Worm (Caenorhabditis elegans) whole organism, L4 larva: ENCODE measurements around the gene B0035.22.

Experiments
- F37D6.2 ChIP-seq: sonication (generic microtip); optimal IDR thresholded peaks from 2 replicates; lab custom pipeline; 2016; ENCODE audit warnings: mild to moderate bottlenecking, missing genetic modification characterization, missing compliant biosample characterization
- F49E8.2 ChIP-seq: sonication (generic microtip); optimal IDR thresholded peaks from 2 replicates; lab custom pipeline; 2016; ENCODE audit warnings: missing compliant biosample characterization, mild to moderate bottlenecking, missing genetic modification characterization, borderline replicate concordance
- T20F7.1 ChIP-seq: fragments of 200-800 bp; sonication (Bioruptor generic); optimal IDR thresholded peaks from 2 replicates; lab custom pipeline; 2018; ENCODE audit warnings: mild to moderate bottlenecking, missing genetic modification characterization, missing compliant biosample characterization
- ama-1 ChIP-seq: fragments of 150-350 bp; optimal IDR thresholded peaks from 2 replicates; lab custom pipeline; 2014; ENCODE audit warnings: inconsistent platforms, mixed read lengths
- arid-1 ChIP-seq: fragments of 200-800 bp; sonication (Bioruptor generic); conservative IDR thresholded peaks from 2 replicates; pipeline ENCODE4 v1.3.6; 2022; ENCODE audit warnings: missing genetic modification reagents, missing genetic modification characterization, missing compliant biosample characterization
- ceh-28 ChIP-seq: fragments of 150-350 bp; optimal IDR thresholded peaks from 2 replicates; lab custom pipeline; 2014; ENCODE audit warnings: missing biosample characterization, missing genetic modification reagents, missing genetic modification characterization
- ceh-32 ChIP-seq: sonication (generic microtip); optimal IDR thresholded peaks from 2 replicates; lab custom pipeline; 2016; ENCODE audit warnings: mild to moderate bottlenecking, missing genetic modification characterization, missing compliant biosample characterization; ENCODE audit not compliant: poor library complexity
- daf-12 ChIP-seq: fragments of 150-350 bp; optimal IDR thresholded peaks from 2 replicates; lab custom pipeline; 2014; ENCODE audit warnings: missing biosample characterization, missing genetic modification reagents, missing genetic modification characterization
- daf-16 ChIP-seq, 3 experiments: sonication (generic microtip); optimal IDR thresholded peaks; 2 replicates each; lab custom pipeline; 2016 to 2017; ENCODE audit warnings: missing genetic modification characterization in 3 of 3, missing genetic modification reagents in 3 of 3, mild to moderate bottlenecking in 2 of 3, missing compliant biosample characterization in 2 of 3, missing biosample characterization in 1 of 3, moderate library complexity in 1 of 3
- daf-19 ChIP-seq: fragments of 200-800 bp; sonication (Bioruptor generic); conservative IDR thresholded peaks from 2 replicates; pipeline ENCODE4 v1.3.6; 2022; ENCODE audit warnings: missing genetic modification characterization, missing compliant biosample characterization
- dmd-6 ChIP-seq: fragments of 200-800 bp; sonication (Bioruptor generic); IDR thresholded peaks from 2 replicates; pipeline ENCODE4 v1.3.6; 2022; ENCODE audit warnings: missing genetic modification reagents, missing genetic modification characterization, missing compliant biosample characterization
- dmd-8 ChIP-seq: fragments of 200-800 bp; sonication (Bioruptor generic); IDR thresholded peaks from 2 replicates; pipeline ENCODE4 v1.3.6; 2022; ENCODE audit warnings: missing genetic modification characterization, missing compliant biosample characterization
- dve-1 ChIP-seq: sonication (generic microtip); optimal IDR thresholded peaks from 2 replicates; lab custom pipeline; 2017; ENCODE audit warnings: antibody characterized with exemption, mild to moderate bottlenecking, missing genetic modification characterization, missing compliant biosample characterization; ENCODE audit not compliant: insufficient read depth
- hif-1 ChIP-seq, 2 experiments: sonication (generic microtip); optimal IDR thresholded peaks; 2 replicates each; lab custom pipeline; 2016 to 2017; ENCODE audit warnings: missing compliant biosample characterization in 2 of 2, missing genetic modification characterization in 2 of 2, missing genetic modification reagents in 2 of 2, missing genotype in 2 of 2, mild to moderate bottlenecking in 1 of 2
- hlh-30 ChIP-seq: sonication (generic microtip); optimal IDR thresholded peaks from 2 replicates; lab custom pipeline; 2017; ENCODE audit warnings: antibody characterized with exemption, mild to moderate bottlenecking, missing genetic modification characterization, missing compliant biosample characterization; ENCODE audit not compliant: insufficient read depth
- hmg-1.1 ChIP-seq: fragments of 200-800 bp; sonication (Bioruptor generic); IDR thresholded peaks from 2 replicates; pipeline ENCODE4 v1.3.6; 2022; ENCODE audit warnings: missing genetic modification reagents, missing genetic modification characterization, missing compliant biosample characterization
- jun-1 ChIP-seq: fragments of 150-350 bp; optimal IDR thresholded peaks from 2 replicates; lab custom pipeline; 2014; ENCODE audit warnings: missing biosample characterization, missing genetic modification reagents, missing genetic modification characterization
- lim-7 ChIP-seq: fragments of 200-800 bp; sonication (Bioruptor generic); IDR thresholded peaks from 2 replicates; pipeline ENCODE4 v1.3.6; 2022; ENCODE audit warnings: missing genetic modification characterization, missing compliant biosample characterization
- lin-1 ChIP-seq: fragments of 200-800 bp; sonication (Bioruptor generic); IDR thresholded peaks from 2 replicates; pipeline ENCODE4 v1.3.6; 2022; ENCODE audit warnings: missing genetic modification reagents, missing genetic modification characterization, missing compliant biosample characterization
- lin-13 ChIP-seq: fragments of 150-350 bp; optimal IDR thresholded peaks from 2 replicates; lab custom pipeline; 2014; ENCODE audit warnings: missing biosample characterization, missing genetic modification reagents, missing genetic modification characterization
- lin-29 ChIP-seq: fragments of 200-800 bp; sonication (Bioruptor generic); IDR thresholded peaks from 2 replicates; pipeline ENCODE4 v1.3.6; 2022; ENCODE audit warnings: missing genetic modification reagents, missing genetic modification characterization, missing compliant biosample characterization
- lin-38 ChIP-seq: fragments of 200-800 bp; sonication (Bioruptor generic); IDR thresholded peaks from 2 replicates; pipeline ENCODE4 v1.3.6; 2022; ENCODE audit warnings: missing genetic modification reagents, missing genetic modification characterization, missing compliant biosample characterization
- lsy-2 ChIP-seq, 2 experiments: fragments of 150-350 bp in 1 of 2; sonication (generic microtip) in 1 of 2; optimal IDR thresholded peaks; 2 replicates each; lab custom pipeline; 2014 to 2017; ENCODE audit warnings: missing biosample characterization in 2 of 2, missing genetic modification characterization in 2 of 2
- madf-9 ChIP-seq: fragments of 200-800 bp; sonication (Bioruptor generic); conservative IDR thresholded peaks from 2 replicates; pipeline ENCODE4 v1.3.6; 2022; ENCODE audit warnings: missing genetic modification reagents, missing genetic modification characterization, missing compliant biosample characterization
- mxl-3 ChIP-seq: fragments of 200-800 bp; sonication (Bioruptor generic); optimal IDR thresholded peaks from 2 replicates; lab custom pipeline; 2018; ENCODE audit warnings: mild to moderate bottlenecking, missing genetic modification characterization, missing compliant biosample characterization
- nhr-10 ChIP-seq: fragments of 150-350 bp; optimal IDR thresholded peaks from 2 replicates; lab custom pipeline; 2014; ENCODE audit warnings: missing biosample characterization, missing genetic modification characterization
- nhr-11 ChIP-seq: fragments of 150-350 bp; optimal IDR thresholded peaks from 2 replicates; lab custom pipeline; 2014; ENCODE audit warnings: missing biosample characterization, missing genetic modification characterization
- nhr-25 ChIP-seq: sonication (generic microtip); optimal IDR thresholded peaks from 2 replicates; lab custom pipeline; 2017; ENCODE audit warnings: missing genetic modification characterization, mild to moderate bottlenecking, missing compliant biosample characterization, antibody characterized with exemption, moderate library complexity, borderline replicate concordance; ENCODE audit not compliant: insufficient read depth
- nhr-48 ChIP-seq: sonication (generic microtip); optimal IDR thresholded peaks from 2 replicates; lab custom pipeline; 2016; ENCODE audit warnings: mild to moderate bottlenecking, missing genetic modification characterization, missing compliant biosample characterization
- pha-4 ChIP-seq, 2 experiments: fragments of 150-350 bp in 1 of 2; fragments of 200-800 bp in 1 of 2; sonication (Bioruptor generic) in 1 of 2; IDR thresholded peaks in 1 of 2; optimal IDR thresholded peaks in 1 of 2; 2 replicates each; pipeline versions ENCODE4 v1.3.6 to Lab custom; 2014 to 2022; ENCODE audit warnings: missing genetic modification characterization in 2 of 2, missing genetic modification reagents in 2 of 2, missing biosample characterization in 1 of 2, missing compliant biosample characterization in 1 of 2
- pqm-1 ChIP-seq: sonication (generic microtip); optimal IDR thresholded peaks from 2 replicates; lab custom pipeline; 2017; ENCODE audit warnings: missing biosample characterization, missing genetic modification characterization
- rbr-2 ChIP-seq: sonication (generic microtip); optimal IDR thresholded peaks from 2 replicates; lab custom pipeline; 2016; ENCODE audit warnings: missing genotype, missing genetic modification characterization, missing compliant biosample characterization
- sdz-12 ChIP-seq: fragments of 200-800 bp; sonication (Bioruptor generic); optimal IDR thresholded peaks from 2 replicates; lab custom pipeline; 2018; ENCODE audit warnings: mild to moderate bottlenecking, missing genetic modification characterization, missing compliant biosample characterization
- set-16 ChIP-seq: fragments of 200-800 bp; sonication (Bioruptor generic); IDR thresholded peaks from 2 replicates; pipeline ENCODE4 v1.3.6; 2022; ENCODE audit warnings: missing genetic modification reagents, missing genetic modification characterization, missing compliant biosample characterization
- snpc-1.2 ChIP-seq: fragments of 200-800 bp; sonication (Bioruptor generic); IDR thresholded peaks from 2 replicates; pipeline ENCODE4 v1.3.6; 2022; ENCODE audit warnings: missing genetic modification reagents, missing genetic modification characterization, missing compliant biosample characterization
- snpc-4 ChIP-seq: fragments of 150-350 bp; optimal IDR thresholded peaks from 2 replicates; lab custom pipeline; 2014; ENCODE audit warnings: missing biosample characterization, missing genetic modification characterization
- tra-1 ChIP-seq: fragments of 200-800 bp; sonication (Bioruptor generic); IDR thresholded peaks from 2 replicates; pipeline ENCODE4 v1.3.6; 2022; ENCODE audit warnings: missing genetic modification reagents, missing genetic modification characterization, missing compliant biosample characterization
- unc-62 ChIP-seq, 3 experiments: fragments of 150-350 bp in 1 of 3; sonication (generic microtip); optimal IDR thresholded peaks in 2 of 3; peaks in 1 of 3; 1 replicate in 1 of 3; 2 replicates in 2 of 3; lab custom pipeline; 2014 to 2017; ENCODE audit warnings: missing biosample characterization in 3 of 3, missing genetic modification characterization in 3 of 3, missing genetic modification reagents in 3 of 3, missing genotype in 1 of 3
- ztf-7 ChIP-seq: fragments of 150-350 bp; optimal IDR thresholded peaks from 2 replicates; lab custom pipeline; 2014; ENCODE audit warnings: missing biosample characterization, missing genetic modification characterization

The B0035.22 gene

DNA sequence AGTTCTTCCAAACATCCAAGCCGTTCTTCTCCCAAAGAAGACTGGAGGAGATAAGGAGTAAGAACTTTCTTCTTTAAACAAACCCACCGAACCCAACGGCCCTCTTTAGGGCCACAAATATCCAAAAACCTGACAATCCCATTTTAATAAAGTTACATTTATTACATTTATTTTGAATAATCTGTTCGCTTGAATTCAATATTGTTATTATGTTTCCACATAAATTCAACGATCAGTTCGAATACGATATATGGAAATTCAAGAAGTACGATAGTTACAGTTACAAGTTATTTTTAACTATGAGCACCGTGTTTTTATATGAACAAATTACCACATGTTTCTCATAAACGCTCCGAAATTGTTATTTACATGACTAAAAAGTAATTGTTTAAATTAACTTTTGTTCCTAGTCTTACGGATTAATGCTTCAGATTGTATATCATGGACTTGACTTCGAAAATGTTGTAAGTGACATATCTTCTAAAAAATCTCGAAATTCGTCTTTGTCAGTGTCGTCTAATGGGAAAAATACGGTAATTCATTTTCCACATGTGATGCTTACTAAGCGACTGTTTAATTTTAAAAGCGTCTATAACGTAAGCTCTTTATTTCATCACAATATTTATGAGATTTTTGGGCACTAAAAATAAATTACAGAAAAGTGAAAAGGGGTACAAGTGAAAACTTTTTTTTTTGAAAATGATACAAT lies 25.9 kb downstream of the B0035.22 start:
- peak; percentile 74 for TF ChIP-seq snpc-1.2 (GFP tag; lab: Robert Waterston, UW)
- TF ChIP-seq ceh-32 (tag; lab: Kevin White, UChicago) = no peak
- TF ChIP-seq daf-19 (GFP tag; lab: Robert Waterston, UW) = 0 out of 2 replicates have a peak, but pooled peaks have one; percentile 49
- no peak for TF ChIP-seq hif-1 (tag; optimal IDR thresholded peaks at IDR 0.05; lab: Kevin White, UChicago)
- peak; percentile 28; the same call in 1 of the 2 replicates for TF ChIP-seq lin-1
- TF ChIP-seq lin-38 (GFP tag; lab: Robert Waterston, UW) = peak; percentile 56
- TF ChIP-seq pha-4 (GFP tag; IDR thresholded peaks at IDR 0.05; lab: Robert Waterston, UW) = peak; percentile 29; the same call in 1 of the 2 replicates
- no peak for TF ChIP-seq pha-4 (tag; optimal IDR thresholded peaks at IDR 0.05; lab: Kevin White, UChicago)
- TF ChIP-seq dmd-8 (GFP tag; lab: Robert Waterston, UW) = 0 out of 2 replicates have a peak, but pooled peaks have one; percentile 61
- peak in 1 of 2 experiments; percentile 62 for TF ChIP-seq unc-62 (GFP tag; optimal IDR thresholded peaks at IDR 0.05 in 1 of 2; lab: Kevin White, UChicago)
- TF ChIP-seq unc-62 (tag; optimal IDR thresholded peaks at IDR 0.05; lab: Kevin White, UChicago) = no peak
- TF ChIP-seq sdz-12 (GFP tag; lab: Kevin White, UChicago) = no peak
- TF ChIP-seq lim-7 (GFP tag; lab: Robert Waterston, UW) = 0 out of 2 replicates have a peak, but pooled peaks have one; percentile 26
- peak; percentile 72 for TF ChIP-seq F49E8.2 (tag; lab: Kevin White, UChicago)
- TF ChIP-seq arid-1 (GFP tag; lab: Robert Waterston, UW) = 0 out of 2 replicates have a peak, but pooled peaks have one; percentile 29

DNA sequence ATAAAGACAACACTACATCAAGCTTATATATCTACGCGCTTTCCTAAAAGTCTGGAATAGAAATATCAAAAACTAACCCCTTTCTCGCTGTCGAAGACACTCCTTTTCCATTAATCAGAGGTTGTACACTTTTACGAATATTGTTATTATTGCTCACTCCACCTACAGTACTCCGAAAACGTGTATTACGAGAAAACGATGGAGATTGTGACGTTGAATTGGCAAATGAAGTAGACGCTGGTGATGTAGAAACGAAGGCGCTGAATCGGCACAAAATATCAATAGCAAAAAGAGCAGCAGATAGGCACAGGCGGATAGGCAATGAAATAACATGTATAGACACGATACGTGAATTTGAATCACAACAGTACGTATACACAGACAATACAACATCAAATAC lies 29.3 kb downstream of the B0035.22 start:
- no peak for TF ChIP-seq set-16 (GFP tag; lab: Robert Waterston, UW)
- TF ChIP-seq lim-7 (GFP tag; lab: Robert Waterston, UW) = no peak
- TF ChIP-seq, all 104 proteins: peak for 0

DNA sequence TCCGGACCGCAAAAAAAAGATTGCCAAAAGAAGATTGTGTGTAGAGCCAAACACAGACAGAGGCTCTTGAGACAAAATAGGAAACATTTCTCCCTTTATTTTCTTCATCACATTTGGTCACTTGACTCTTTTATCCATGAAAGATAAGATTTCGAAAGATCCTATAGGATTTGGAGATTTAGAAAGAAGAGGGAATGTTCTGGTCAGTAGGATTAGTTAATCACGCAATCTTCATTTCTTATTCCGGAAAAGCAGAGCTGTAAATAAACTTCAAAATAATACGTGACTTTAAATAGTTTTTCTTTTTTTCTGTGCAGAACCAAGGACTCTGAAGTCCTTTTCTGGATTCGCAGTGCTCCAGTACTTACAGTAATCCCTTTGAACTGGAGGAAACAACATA lies 32.3 kb downstream of the B0035.22 start:
- TF ChIP-seq hlh-30 (tag; lab: Kevin White, UChicago) (peak; percentile 17), F37D6.2 (tag; lab: Kevin White, UChicago) (no peak)

DNA sequence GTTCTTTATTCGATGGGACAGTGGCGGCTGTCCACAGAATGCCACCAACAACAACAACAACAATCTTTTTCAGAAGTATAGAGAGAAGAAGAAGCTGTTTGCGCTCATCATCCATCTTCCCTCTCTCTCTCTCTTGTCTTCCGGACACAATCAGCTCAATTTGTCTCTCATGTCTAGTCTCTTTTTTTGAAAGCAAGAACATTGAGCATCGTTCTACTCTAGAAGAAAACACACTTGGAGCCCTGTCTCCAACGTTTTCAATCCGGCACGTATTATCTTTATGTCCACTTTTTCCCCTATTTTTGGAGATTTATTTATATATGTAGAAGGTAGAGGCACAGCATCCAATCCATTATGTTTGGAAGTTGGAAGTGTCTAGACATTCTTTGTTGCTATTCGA lies 33.9 kb downstream of the B0035.22 start:
- TF ChIP-seq lin-13 (GFP tag; lab: Kevin White, UChicago) (no peak), dmd-6 (GFP tag; lab: Robert Waterston, UW) (no peak), nhr-10 (tag; lab: Kevin White, UChicago) (no peak), daf-12 (no peak), nhr-11 (no peak), hif-1 (tag; optimal IDR thresholded peaks at IDR 0.05; lab: Kevin White, UChicago) (peak in 1 of 2 experiments; percentile 51), mxl-3 (GFP tag; lab: Kevin White, UChicago) (no peak), nhr-48 (tag; lab: Kevin White, UChicago) (no peak), T20F7.1 (GFP tag; lab: Kevin White, UChicago) (no peak), ztf-7 (tag; lab: Kevin White, UChicago) (no peak), F49E8.2 (tag; lab: Kevin White, UChicago) (no peak), nhr-25 (tag; lab: Kevin White, UChicago) (no peak), tra-1 (no peak), lin-29 (GFP tag; lab: Robert Waterston, UW) (no peak), jun-1 (no peak), dve-1 (tag; lab: Kevin White, UChicago) (no peak), snpc-4 (tag; lab: Kevin White, UChicago) (no peak), ama-1 (no peak), hmg-1.1 (0 out of 2 replicates have a peak, but pooled peaks have one; percentile 25), daf-19 (GFP tag; lab: Robert Waterston, UW) (no peak), lsy-2 (tag; optimal IDR thresholded peaks at IDR 0.05; lab: Kevin White, UChicago) (peak in 1 of 2 experiments; percentile 27), daf-16 (GFP tag; optimal IDR thresholded peaks at IDR 0.05; lab: Kevin White, UChicago) (peak in 1 of 2 experiments; percentile 31), daf-16 (tag; optimal IDR thresholded peaks at IDR 0.05; lab: Kevin White, UChicago) (no peak), ceh-28 (tag; lab: Kevin White, UChicago) (no peak), madf-9 (no peak), pqm-1 (tag; lab: Kevin White, UChicago) (no peak), rbr-2 (tag; lab: Kevin White, UChicago) (no peak)
